Worm (Caenorhabditis elegans): ENCODE results near the gene gegf-1.

- TF ChIP-seq him-1 (tag; optimal IDR thresholded peaks at IDR 0.05): no peak
- TF ChIP-seq W03F9.2 (tag; optimal IDR thresholded peaks at IDR 0.05): no peak
- TF ChIP-seq dao-5 (tag; optimal IDR thresholded peaks at IDR 0.05): no peak
These were observed 28.4 kb upstream of the gegf-1 start for ce11 chrIV:186110-186509.
